ENCODE assay signal across 1 fruit fly cellular context in genomic region chr3R:20556281-20557113, dm6.
TF ChIP-seq lines count a peak whose summit lies in the region.

No protein-coding gene starts in this region.

TF ChIP-seq in whole organism, embryonic, 481 proteins besides CTCF, POLR2A, EP300 and RAD21 (continued from another document and continues in another):
- TF ChIP-seq abd-A (tag; optimal IDR thresholded peaks at IDR 0.05; lab: Kevin White, UChicago) = no peak
- TF ChIP-seq CG10462 (GFP tag; optimal IDR thresholded peaks at IDR 0.05; lab: Kevin White, UChicago) = peak; percentile 21
- peak; percentile 29 for TF ChIP-seq Bdp1 (GFP tag; optimal IDR thresholded peaks at IDR 0.05; lab: Kevin White, UChicago)
- peak; percentile 20 for TF ChIP-seq CG33213 (GFP tag; optimal IDR thresholded peaks at IDR 0.05; lab: Kevin White, UChicago)
- no peak for TF ChIP-seq CG12104 (GFP tag; optimal IDR thresholded peaks at IDR 0.05; lab: Kevin White, UChicago)
- peak; percentile 87 for TF ChIP-seq sens (GFP tag; lab: Kevin White, UChicago)
- peak; percentile 54 for TF ChIP-seq CG12391 (tag; optimal IDR thresholded peaks at IDR 0.05; lab: Kevin White, UChicago)
- no peak; the same call in 1 of the 2 replicates for TF ChIP-seq onecut (GFP tag; IDR thresholded peaks at IDR 0.05; lab: Robert Waterston, UW)
- peak; percentile 65 for TF ChIP-seq ftz-f1 (GFP tag; optimal IDR thresholded peaks at IDR 0.05; lab: Kevin White, UChicago)
- TF ChIP-seq corto (GFP tag; optimal IDR thresholded peaks at IDR 0.05; lab: Kevin White, UChicago) = no peak
- TF ChIP-seq CG11695 (GFP tag; IDR thresholded peaks at IDR 0.05; lab: Robert Waterston, UW) = peak; percentile 79
- TF ChIP-seq cato (GFP tag; optimal IDR thresholded peaks at IDR 0.05; lab: Kevin White, UChicago; ENCODE audit: borderline replicate concordance) = peak; percentile 34
- TF ChIP-seq CG1529 (GFP tag; optimal IDR thresholded peaks at IDR 0.05; lab: Kevin White, UChicago) = no peak
- TF ChIP-seq sqz (GFP tag; optimal IDR thresholded peaks at IDR 0.05; lab: Kevin White, UChicago) = peak; percentile 7
- peak; percentile 33 for TF ChIP-seq Ets65A (GFP tag; lab: Kevin White, UChicago)
- TF ChIP-seq CG17802 (tag; optimal IDR thresholded peaks at IDR 0.05; lab: Kevin White, UChicago) = no peak
- TF ChIP-seq klu (GFP tag; IDR thresholded peaks at IDR 0.05; lab: Robert Waterston, UW) = peak; percentile 76
- peak; percentile 18 for TF ChIP-seq CG14710 (tag; optimal IDR thresholded peaks at IDR 0.05; lab: Kevin White, UChicago)
- peak; percentile 74 for TF ChIP-seq sisA (GFP tag; IDR thresholded peaks at IDR 0.05; lab: Robert Waterston, UW)
- TF ChIP-seq CG11456 (GFP tag; IDR thresholded peaks at IDR 0.05; lab: Robert Waterston, UW) = peak; percentile 74
- TF ChIP-seq gro (GFP tag; optimal IDR thresholded peaks at IDR 0.05; lab: Kevin White, UChicago) = no peak
- no peak for TF ChIP-seq D (optimal IDR thresholded peaks at IDR 0.05; lab: Kevin White, UChicago)
- TF ChIP-seq D (GFP tag; optimal IDR thresholded peaks at IDR 0.05; lab: Kevin White, UChicago) = no peak
- no peak for TF ChIP-seq da (GFP tag; optimal IDR thresholded peaks at IDR 0.05; lab: Kevin White, UChicago)
- TF ChIP-seq disco-r (GFP tag; optimal IDR thresholded peaks at IDR 0.05; lab: Kevin White, UChicago) = no peak
- no peak for TF ChIP-seq twi (tag; optimal IDR thresholded peaks at IDR 0.05; lab: Kevin White, UChicago)
- TF ChIP-seq NFAT (GFP tag; IDR thresholded peaks at IDR 0.05; lab: Robert Waterston, UW) = peak; percentile 73
- no peak for TF ChIP-seq CG9797 (GFP tag; optimal IDR thresholded peaks at IDR 0.05; lab: Kevin White, UChicago)
- TF ChIP-seq ranshi (GFP tag; IDR thresholded peaks at IDR 0.05; lab: Robert Waterston, UW) = peak; percentile 80
- TF ChIP-seq CG7839 (tag; optimal IDR thresholded peaks at IDR 0.05; lab: Kevin White, UChicago) = peak; percentile 83
- no peak for TF ChIP-seq BEAF-32 (GFP tag; optimal IDR thresholded peaks at IDR 0.05; lab: Kevin White, UChicago)
- 0 out of 2 replicates have a peak, but pooled peaks have one; percentile 37 for TF ChIP-seq CG10959 (GFP tag; IDR thresholded peaks at IDR 0.05; lab: Robert Waterston, UW)
- TF ChIP-seq CG15479 (GFP tag; optimal IDR thresholded peaks at IDR 0.05; lab: Kevin White, UChicago) = no peak
- TF ChIP-seq dmrt11E (tag; optimal IDR thresholded peaks at IDR 0.05; lab: Kevin White, UChicago) = no peak
- TF ChIP-seq nom (GFP tag; optimal IDR thresholded peaks at IDR 0.05; lab: Kevin White, UChicago) = peak; percentile 98
- peak; percentile 66 for TF ChIP-seq ttk (GFP tag; IDR thresholded peaks at IDR 0.05; lab: Robert Waterston, UW)
- TF ChIP-seq CG13287 (GFP tag; IDR thresholded peaks at IDR 0.05; lab: Robert Waterston, UW; ENCODE audit: partially characterized antibody) = no peak
- no peak for TF ChIP-seq tx (GFP tag; optimal IDR thresholded peaks at IDR 0.05; lab: Kevin White, UChicago)
- TF ChIP-seq Gsc (GFP tag; IDR thresholded peaks at IDR 0.05; lab: Robert Waterston, UW) = no peak
- peak; percentile 16 for TF ChIP-seq ATbp (GFP tag; optimal IDR thresholded peaks at IDR 0.05; lab: Kevin White, UChicago)
- no peak for TF ChIP-seq CG8089 (GFP tag; optimal IDR thresholded peaks at IDR 0.05; lab: Kevin White, UChicago)
- no peak for TF ChIP-seq CG15601 (tag; optimal IDR thresholded peaks at IDR 0.05; lab: Kevin White, UChicago)
- TF ChIP-seq chif (GFP tag; optimal IDR thresholded peaks at IDR 0.05; lab: Kevin White, UChicago) = no peak
- TF ChIP-seq Adf1 (GFP tag; IDR thresholded peaks at IDR 0.05; lab: Robert Waterston, UW) = no peak; the same call in 1 of the 2 replicates
- no peak for TF ChIP-seq crp (GFP tag; optimal IDR thresholded peaks at IDR 0.05; lab: Kevin White, UChicago)
- TF ChIP-seq CG2199 (GFP tag; IDR thresholded peaks at IDR 0.05; lab: Robert Waterston, UW) = no peak
- no peak; the same call in 3 of the 4 replicates for TF ChIP-seq chinmo (GFP tag; IDR thresholded peaks at IDR 0.05; lab: Robert Waterston, UW; ENCODE audit: partially characterized antibody)
- peak; percentile 52 for TF ChIP-seq tin (GFP tag; optimal IDR thresholded peaks at IDR 0.05; lab: Kevin White, UChicago)
- TF ChIP-seq ewg (GFP tag; optimal IDR thresholded peaks at IDR 0.05; lab: Kevin White, UChicago) = peak; percentile 3
- 0 out of 3 replicates have a peak, but pooled peaks have one; percentile 24 for TF ChIP-seq gce (GFP tag; IDR thresholded peaks at IDR 0.05; lab: Robert Waterston, UW)
- peak; percentile 76 for TF ChIP-seq CG6689 (GFP tag; IDR thresholded peaks at IDR 0.05; lab: Robert Waterston, UW)
- TF ChIP-seq HLH4C (GFP tag; IDR thresholded peaks at IDR 0.05; lab: Robert Waterston, UW; ENCODE audit: partially characterized antibody) = no peak
- peak; percentile 83 for TF ChIP-seq CG14667 (GFP tag; IDR thresholded peaks at IDR 0.05; lab: Robert Waterston, UW)
- TF ChIP-seq Spps (tag; optimal IDR thresholded peaks at IDR 0.05; lab: Kevin White, UChicago) = no peak
- TF ChIP-seq CG11247 (GFP tag; IDR thresholded peaks at IDR 0.05; lab: Robert Waterston, UW) = peak; percentile 79
- peak; percentile 70 for TF ChIP-seq Awh (GFP tag; IDR thresholded peaks at IDR 0.05; lab: Robert Waterston, UW)
- TF ChIP-seq CG2889 (GFP tag; IDR thresholded peaks at IDR 0.05; lab: Robert Waterston, UW) = 0 out of 3 replicates have a peak, but pooled peaks have one; percentile 33
- peak; percentile 83 for TF ChIP-seq tgo (GFP tag; IDR thresholded peaks at IDR 0.05; lab: Robert Waterston, UW)
- TF ChIP-seq kni (GFP tag; optimal IDR thresholded peaks at IDR 0.05; lab: Kevin White, UChicago) = no peak
- TF ChIP-seq CHES-1-like (GFP tag; optimal IDR thresholded peaks at IDR 0.05; lab: Kevin White, UChicago) = no peak
- TF ChIP-seq ato (GFP tag; IDR thresholded peaks at IDR 0.05; lab: Robert Waterston, UW; ENCODE audit: partially characterized antibody) = no peak
- no peak for TF ChIP-seq MESR4 (GFP tag; optimal IDR thresholded peaks at IDR 0.05; lab: Kevin White, UChicago)
- TF ChIP-seq CG6791 (GFP tag; IDR thresholded peaks at IDR 0.05; lab: Robert Waterston, UW; ENCODE audit: partially characterized antibody) = no peak
- TF ChIP-seq CoRest (tag; optimal IDR thresholded peaks at IDR 0.05; lab: Kevin White, UChicago) = peak; percentile 65
- no peak for TF ChIP-seq Camta (GFP tag; optimal IDR thresholded peaks at IDR 0.05; lab: Kevin White, UChicago)
- peak; percentile 55 for TF ChIP-seq Chrac-16 (GFP tag; optimal IDR thresholded peaks at IDR 0.05; lab: Kevin White, UChicago)
- TF ChIP-seq unpg (GFP tag; optimal IDR thresholded peaks at IDR 0.05; lab: Kevin White, UChicago) = peak; percentile 53
- peak; percentile 39; the same call in 1 of the 2 replicates for TF ChIP-seq ro (GFP tag; IDR thresholded peaks at IDR 0.05; lab: Robert Waterston, UW)
- no peak for TF ChIP-seq ems (GFP tag; optimal IDR thresholded peaks at IDR 0.05; lab: Kevin White, UChicago)
- peak; percentile 66 for TF ChIP-seq CG30403 (GFP tag; optimal IDR thresholded peaks at IDR 0.05; lab: Kevin White, UChicago)
- peak; percentile 70; the same call in 2 of the 3 replicates for TF ChIP-seq CG11560 (tag; IDR thresholded peaks at IDR 0.05; lab: Robert Waterston, UW)
- TF ChIP-seq CG9817 (tag; optimal IDR thresholded peaks at IDR 0.05; lab: Kevin White, UChicago) = peak; percentile 35
- peak; percentile 52 for TF ChIP-seq CG30431 (GFP tag; optimal IDR thresholded peaks at IDR 0.05; lab: Kevin White, UChicago)
- TF ChIP-seq Abd-B (GFP tag; optimal IDR thresholded peaks at IDR 0.05; lab: Kevin White, UChicago) = peak; percentile 52
- TF ChIP-seq pfk (GFP tag; optimal IDR thresholded peaks at IDR 0.05; lab: Kevin White, UChicago) = no peak
- peak; percentile 78 for TF ChIP-seq Ravus (GFP tag; IDR thresholded peaks at IDR 0.05; lab: Robert Waterston, UW)
- no peak for TF ChIP-seq CG30020 (tag; optimal IDR thresholded peaks at IDR 0.05; lab: Kevin White, UChicago)
- TF ChIP-seq NK7.1 (GFP tag; optimal IDR thresholded peaks at IDR 0.05; lab: Kevin White, UChicago) = no peak
- TF ChIP-seq NC2β (GFP tag; optimal IDR thresholded peaks at IDR 0.05; lab: Kevin White, UChicago) = peak; percentile 1
- no peak for TF ChIP-seq Optix (GFP tag; IDR thresholded peaks at IDR 0.05; lab: Robert Waterston, UW)
- TF ChIP-seq CG13775 (GFP tag; optimal IDR thresholded peaks at IDR 0.05; lab: Kevin White, UChicago) = peak; percentile 53
- TF ChIP-seq ci (GFP tag; IDR thresholded peaks at IDR 0.05; lab: Robert Waterston, UW) = no peak
- TF ChIP-seq Atf-2 (GFP tag; optimal IDR thresholded peaks at IDR 0.05; lab: Kevin White, UChicago) = no peak
- no peak for TF ChIP-seq gcm2 (GFP tag; optimal IDR thresholded peaks at IDR 0.05; lab: Kevin White, UChicago)
- peak; percentile 29 for TF ChIP-seq CG6254 (GFP tag; optimal IDR thresholded peaks at IDR 0.05; lab: Kevin White, UChicago)
- no peak for TF ChIP-seq trh (GFP tag; optimal IDR thresholded peaks at IDR 0.05; lab: Kevin White, UChicago)
- peak; percentile 86 for TF ChIP-seq Aef1 (GFP tag; IDR thresholded peaks at IDR 0.05; lab: Robert Waterston, UW)
- no peak for TF ChIP-seq ac (GFP tag; optimal IDR thresholded peaks at IDR 0.05; lab: Kevin White, UChicago)
- TF ChIP-seq jing (GFP tag; optimal IDR thresholded peaks at IDR 0.05; lab: Kevin White, UChicago) = peak; percentile 4
- peak; percentile 47 for TF ChIP-seq pho (GFP tag; optimal IDR thresholded peaks at IDR 0.05; lab: Kevin White, UChicago)
- TF ChIP-seq Sox102F (GFP tag; optimal IDR thresholded peaks at IDR 0.05; lab: Kevin White, UChicago) = peak; percentile 47
- TF ChIP-seq Eip74EF (GFP tag; optimal IDR thresholded peaks at IDR 0.05; lab: Kevin White, UChicago) = no peak
- TF ChIP-seq insv (GFP tag; optimal IDR thresholded peaks at IDR 0.05; lab: Kevin White, UChicago) = peak; percentile 48 to 94
- peak; percentile 64 for TF ChIP-seq nmo (GFP tag; optimal IDR thresholded peaks at IDR 0.05; lab: Kevin White, UChicago)
- TF ChIP-seq HLHmδ (GFP tag; optimal IDR thresholded peaks at IDR 0.05; lab: Kevin White, UChicago) = no peak
- TF ChIP-seq NfI (GFP tag; optimal IDR thresholded peaks at IDR 0.05; lab: Kevin White, UChicago) = peak; percentile 21
- peak; percentile 83 for TF ChIP-seq BtbVII (GFP tag; optimal IDR thresholded peaks at IDR 0.05; lab: Kevin White, UChicago)
- no peak for TF ChIP-seq usp (GFP tag; optimal IDR thresholded peaks at IDR 0.05; lab: Kevin White, UChicago)
- TF ChIP-seq Antp (GFP tag; optimal IDR thresholded peaks at IDR 0.05; lab: Kevin White, UChicago) = peak; percentile 7
- TF ChIP-seq B-H2 (GFP tag; optimal IDR thresholded peaks at IDR 0.05; lab: Kevin White, UChicago) = no peak
- no peak for TF ChIP-seq emc (GFP tag; optimal IDR thresholded peaks at IDR 0.05; lab: Kevin White, UChicago)
- no peak for TF ChIP-seq CG7987 (GFP tag; optimal IDR thresholded peaks at IDR 0.05; lab: Kevin White, UChicago)
- TF ChIP-seq CG42726 (GFP tag; IDR thresholded peaks at IDR 0.05; lab: Robert Waterston, UW; ENCODE audit: partially characterized antibody) = no peak
- TF ChIP-seq wor (GFP tag; IDR thresholded peaks at IDR 0.05; lab: Robert Waterston, UW) = no peak
- peak; percentile 62 for TF ChIP-seq CG15514 (GFP tag; optimal IDR thresholded peaks at IDR 0.05; lab: Kevin White, UChicago)
- no peak for TF ChIP-seq CG12071 (GFP tag; optimal IDR thresholded peaks at IDR 0.05; lab: Kevin White, UChicago)
- TF ChIP-seq CG8765 (GFP tag; IDR thresholded peaks at IDR 0.05; lab: Robert Waterston, UW) = peak; percentile 50; the same call in 1 of the 2 replicates
- TF ChIP-seq Stat92E (GFP tag; optimal IDR thresholded peaks at IDR 0.05; lab: Kevin White, UChicago) = no peak
- TF ChIP-seq CG14965 (GFP tag; optimal IDR thresholded peaks at IDR 0.05; lab: Kevin White, UChicago; ENCODE audit: borderline replicate concordance) = no peak
- 0 out of 2 replicates have a peak, but pooled peaks have one; percentile 34 for TF ChIP-seq CG5953 (GFP tag; IDR thresholded peaks at IDR 0.05; lab: Robert Waterston, UW)
- peak; percentile 38 for TF ChIP-seq az2 (GFP tag; optimal IDR thresholded peaks at IDR 0.05; lab: Kevin White, UChicago)
- TF ChIP-seq hb (GFP tag; IDR thresholded peaks at IDR 0.05; lab: Robert Waterston, UW; ENCODE audit: partially characterized antibody) = no peak
- TF ChIP-seq Ets97D (GFP tag; optimal IDR thresholded peaks at IDR 0.05; lab: Kevin White, UChicago) = no peak
- TF ChIP-seq CG8478 (optimal IDR thresholded peaks at IDR 0.05; lab: Kevin White, UChicago) = no peak
- peak; percentile 38 for TF ChIP-seq Blimp-1 (GFP tag; optimal IDR thresholded peaks at IDR 0.05; lab: Kevin White, UChicago)
- TF ChIP-seq pzg (GFP tag; optimal IDR thresholded peaks at IDR 0.05; lab: Kevin White, UChicago) = no peak
- peak; percentile 66 for TF ChIP-seq zfh2 (GFP tag; optimal IDR thresholded peaks at IDR 0.05; lab: Kevin White, UChicago)
- TF ChIP-seq CG18764 (GFP tag; optimal IDR thresholded peaks at IDR 0.05; lab: Kevin White, UChicago) = peak; percentile 27
- no peak; the same call in 1 of the 2 replicates for TF ChIP-seq amos (GFP tag; IDR thresholded peaks at IDR 0.05; lab: Robert Waterston, UW; ENCODE audit: partially characterized antibody)
- no peak for TF ChIP-seq unc-4 (GFP tag; IDR thresholded peaks at IDR 0.05; lab: Robert Waterston, UW; ENCODE audit: partially characterized antibody)
- TF ChIP-seq nau (GFP tag; optimal IDR thresholded peaks at IDR 0.05; lab: Kevin White, UChicago) = no peak
- TF ChIP-seq CG17186 (GFP tag; optimal IDR thresholded peaks at IDR 0.05; lab: Kevin White, UChicago) = no peak
- TF ChIP-seq CG7556 (GFP tag; optimal IDR thresholded peaks at IDR 0.05; lab: Kevin White, UChicago) = peak; percentile 73
- TF ChIP-seq dysf (GFP tag; IDR thresholded peaks at IDR 0.05; lab: Robert Waterston, UW) = peak; percentile 86
- TF ChIP-seq schlank (tag; optimal IDR thresholded peaks at IDR 0.05; lab: Kevin White, UChicago) = no peak
- TF ChIP-seq lab (GFP tag; optimal IDR thresholded peaks at IDR 0.05; lab: Kevin White, UChicago) = peak; percentile 87
- TF ChIP-seq al (GFP tag; IDR thresholded peaks at IDR 0.05; lab: Robert Waterston, UW) = peak; percentile 89
- peak; percentile 68 for TF ChIP-seq lilli (GFP tag; optimal IDR thresholded peaks at IDR 0.05; lab: Kevin White, UChicago)
- TF ChIP-seq tap (tag; optimal IDR thresholded peaks at IDR 0.05; lab: Kevin White, UChicago) = peak; percentile 65
- TF ChIP-seq slbo (GFP tag; IDR thresholded peaks at IDR 0.05; lab: Robert Waterston, UW) = peak; percentile 92
- peak; percentile 60; the same call in 1 of the 2 replicates for TF ChIP-seq Nf-YA (GFP tag; IDR thresholded peaks at IDR 0.05; lab: Robert Waterston, UW)
- TF ChIP-seq CG32772 (GFP tag; IDR thresholded peaks at IDR 0.05; lab: Robert Waterston, UW) = peak; percentile 69
